Fruit fly (Drosophila melanogaster) whole organism, embryonic: ENCODE measurements around the gene CG2124.

Source experiments
- Bdp1 ChIP-seq: fragments of 200-800 bp; sonication (Bioruptor generic); optimal IDR thresholded peaks from 3 replicates; lab custom pipeline; 2016; ENCODE audit warnings: missing biosample characterization, missing genetic modification characterization
- BtbVII ChIP-seq: fragments of 200-800 bp; sonication (Bioruptor generic); optimal IDR thresholded peaks from 3 replicates; lab custom pipeline; 2017; ENCODE audit warnings: missing biosample characterization, mild to moderate bottlenecking, missing genetic modification characterization
- CG10543 ChIP-seq: fragments of 200-800 bp; sonication (Bioruptor generic); optimal IDR thresholded peaks from 3 replicates; lab custom pipeline; 2017; ENCODE audit warnings: missing biosample characterization, mild to moderate bottlenecking, missing genetic modification characterization, moderate library complexity
- CG11696 ChIP-seq: fragments of 200-800 bp; sonication (Bioruptor generic); IDR thresholded peaks from 2 replicates; pipeline ENCODE4 v1.3.6; 2022; ENCODE audit warnings: missing biosample characterization, missing genetic modification characterization
- CG12071 ChIP-seq: fragments of 200-800 bp; sonication (Bioruptor generic); optimal IDR thresholded peaks from 3 replicates; lab custom pipeline; 2018; ENCODE audit warnings: missing biosample characterization, mild to moderate bottlenecking, missing genetic modification characterization
- CG14710 ChIP-seq: fragments of 200-800 bp; sonication (Bioruptor generic); optimal IDR thresholded peaks from 3 replicates; lab custom pipeline; 2019; ENCODE audit warnings: missing biosample characterization, mild to moderate bottlenecking, missing genetic modification characterization, moderate library complexity
- CG17612 ChIP-seq: fragments of 200-800 bp; sonication (Bioruptor generic); IDR thresholded peaks from 2 replicates; pipeline ENCODE4 v1.3.6; 2022; ENCODE audit warnings: missing biosample characterization, missing genetic modification characterization
- CG1832 ChIP-seq: fragments of 200-800 bp; sonication (Bioruptor generic); optimal IDR thresholded peaks from 2 replicates; lab custom pipeline; 2017; ENCODE audit warnings: missing biosample characterization, mild to moderate bottlenecking, missing genetic modification characterization, inconsistent platforms
- CG2129 ChIP-seq: fragments of 200-800 bp; sonication (Bioruptor generic); IDR thresholded peaks from 2 replicates; pipeline ENCODE4 v1.3.6; 2022; ENCODE audit warnings: missing biosample characterization, missing genetic modification characterization; ENCODE audit not compliant: partially characterized antibody
- CG2889 ChIP-seq: fragments of 200-800 bp; sonication (Bioruptor generic); IDR thresholded peaks from 3 replicates; pipeline ENCODE4 v1.3.6; 2022; ENCODE audit warnings: missing biosample characterization, missing genetic modification characterization
- CG30020 ChIP-seq: fragments of 200-800 bp; optimal IDR thresholded peaks from 2 replicates; lab custom pipeline; 2019; ENCODE audit warnings: missing biosample characterization, mild to moderate bottlenecking, missing genetic modification characterization, moderate library complexity
- CG32532 ChIP-seq: fragments of 200-800 bp; sonication (Bioruptor generic); IDR thresholded peaks from 2 replicates; pipeline ENCODE4 v1.3.6; 2022; ENCODE audit warnings: missing biosample characterization, missing genetic modification characterization
- CG5953 ChIP-seq: fragments of 200-800 bp; sonication (Bioruptor generic); IDR thresholded peaks from 2 replicates; pipeline ENCODE4 v1.3.6; 2022; ENCODE audit warnings: missing biosample characterization, missing genetic modification characterization
- CG6175 ChIP-seq: fragments of 200-800 bp; sonication (Bioruptor generic); IDR thresholded peaks from 3 replicates; pipeline ENCODE4 v1.3.6; 2022; ENCODE audit warnings: missing biosample characterization, missing genetic modification characterization
- CG6689 ChIP-seq: fragments of 200-800 bp; sonication (Bioruptor generic); IDR thresholded peaks from 2 replicates; pipeline ENCODE4 v1.3.6; 2022; ENCODE audit warnings: missing biosample characterization, missing genetic modification characterization
- CG7357 ChIP-seq: fragments of 200-800 bp; sonication (Bioruptor generic); IDR thresholded peaks from 3 replicates; pipeline ENCODE4 v1.3.6; 2022; ENCODE audit warnings: missing biosample characterization, missing genetic modification characterization
- CG7745 ChIP-seq: fragments of 200-800 bp; sonication (Bioruptor generic); optimal IDR thresholded peaks from 2 replicates; lab custom pipeline; 2018; ENCODE audit warnings: missing biosample characterization, mild to moderate bottlenecking, missing genetic modification characterization, moderate library complexity
- CG8944 ChIP-seq: fragments of 200-800 bp; sonication (Bioruptor generic); optimal IDR thresholded peaks from 3 replicates; lab custom pipeline; 2016; ENCODE audit warnings: missing biosample characterization, missing genetic modification characterization
- CG9609 ChIP-seq: fragments of 200-800 bp; sonication (Bioruptor generic); optimal IDR thresholded peaks from 3 replicates; lab custom pipeline; 2016; ENCODE audit warnings: missing biosample characterization, missing genetic modification characterization
- CTCF ChIP-seq: fragments of 200-800 bp; sonication (Bioruptor generic); optimal IDR thresholded peaks from 2 replicates; lab custom pipeline; 2017; ENCODE audit warnings: missing biosample characterization, mild to moderate bottlenecking, missing genetic modification characterization, moderate library complexity
- CkIIα-i1 ChIP-seq: fragments of 200-800 bp; sonication (Bioruptor generic); IDR thresholded peaks from 2 replicates; pipeline ENCODE4 v1.3.6; 2022; ENCODE audit warnings: missing biosample characterization, missing genetic modification characterization
- D19A ChIP-seq: fragments of 200-800 bp; optimal IDR thresholded peaks from 3 replicates; lab custom pipeline; 2019; ENCODE audit warnings: missing biosample characterization, mild to moderate bottlenecking, missing genetic modification characterization, moderate library complexity
- Dfd ChIP-seq, 2 experiments: fragments of >200 bp; optimal IDR thresholded peaks; 2 replicates each; lab custom pipeline; 2017; ENCODE audit warnings: missing biosample characterization in 2 of 2, missing genetic modification characterization in 2 of 2
- ERR ChIP-seq: fragments of 200-800 bp; sonication (Bioruptor generic); optimal IDR thresholded peaks from 2 replicates; lab custom pipeline; 2016; ENCODE audit warnings: missing biosample characterization, missing genetic modification characterization
- HLH4C ChIP-seq: fragments of 200-800 bp; sonication (Bioruptor generic); IDR thresholded peaks from 3 replicates; pipeline ENCODE4 v1.3.6; 2022; ENCODE audit warnings: missing biosample characterization, missing genetic modification characterization; ENCODE audit not compliant: partially characterized antibody
- Hmr ChIP-seq: fragments of 200-800 bp; sonication (Bioruptor generic); optimal IDR thresholded peaks from 3 replicates; lab custom pipeline; 2017; ENCODE audit warnings: mild to moderate bottlenecking, missing biosample characterization, missing genetic modification reagents, missing genetic modification characterization
- Hr3 ChIP-seq: fragments of 200-800 bp; sonication (Bioruptor generic); optimal IDR thresholded peaks from 3 replicates; lab custom pipeline; 2016; ENCODE audit warnings: missing biosample characterization, missing genetic modification characterization
- Lpt ChIP-seq: fragments of >200 bp; optimal IDR thresholded peaks from 2 replicates; lab custom pipeline; 2018; ENCODE audit warnings: missing biosample characterization, missing genetic modification characterization
- Mad ChIP-seq: fragments of 200-800 bp; sonication (Bioruptor generic); optimal IDR thresholded peaks from 2 replicates; lab custom pipeline; 2016; ENCODE audit warnings: missing biosample characterization, missing genetic modification characterization
- Max ChIP-seq: fragments of 200-800 bp; sonication (Bioruptor generic); optimal IDR thresholded peaks from 2 replicates; lab custom pipeline; 2016; ENCODE audit warnings: missing biosample characterization, mild to moderate bottlenecking, missing genetic modification characterization
- Mes4 ChIP-seq: fragments of 200-800 bp; sonication (Bioruptor generic); optimal IDR thresholded peaks from 2 replicates; lab custom pipeline; 2016; ENCODE audit warnings: missing biosample characterization, missing genetic modification characterization
- NC2β ChIP-seq: fragments of 200-800 bp; sonication (Bioruptor generic); optimal IDR thresholded peaks from 2 replicates; lab custom pipeline; 2016; ENCODE audit warnings: missing biosample characterization, missing genetic modification characterization
- NFAT ChIP-seq: fragments of 200-800 bp; sonication (Bioruptor generic); IDR thresholded peaks from 2 replicates; pipeline ENCODE4 v1.3.6; 2022; ENCODE audit warnings: missing biosample characterization, missing genetic modification characterization
- Pdp1 ChIP-seq, 2 experiments: fragments of 200-800 bp; sonication (Bioruptor generic); optimal IDR thresholded peaks; 3 replicates each; lab custom pipeline; 2016; ENCODE audit warnings: missing biosample characterization in 2 of 2, missing genetic modification characterization in 2 of 2, mild to moderate bottlenecking in 1 of 2, moderate library complexity in 1 of 2
- Sry-δ ChIP-seq: fragments of 200-800 bp; sonication (Bioruptor generic); optimal IDR thresholded peaks from 2 replicates; lab custom pipeline; 2016; ENCODE audit warnings: missing biosample characterization, missing genetic modification characterization
- ap ChIP-seq: fragments of 200-800 bp; sonication (Bioruptor generic); IDR thresholded peaks from 2 replicates; pipeline ENCODE4 v1.3.6; 2022; ENCODE audit warnings: missing biosample characterization, missing genetic modification characterization
- ase ChIP-seq: fragments of 200-800 bp; sonication (Bioruptor generic); IDR thresholded peaks from 3 replicates; pipeline ENCODE4 v1.3.6; 2022; ENCODE audit warnings: missing biosample characterization, missing genetic modification characterization
- ato ChIP-seq: fragments of 200-800 bp; sonication (Bioruptor generic); IDR thresholded peaks from 2 replicates; pipeline ENCODE4 v1.3.6; 2022; ENCODE audit warnings: missing biosample characterization, missing genetic modification characterization; ENCODE audit not compliant: partially characterized antibody
- btn ChIP-seq: fragments of 200-800 bp; sonication (Bioruptor generic); optimal IDR thresholded peaks from 2 replicates; lab custom pipeline; 2016; ENCODE audit warnings: missing biosample characterization, missing genetic modification characterization
- disco-r ChIP-seq: fragments of 200-800 bp; sonication (Bioruptor generic); optimal IDR thresholded peaks from 2 replicates; lab custom pipeline; 2016; ENCODE audit warnings: missing biosample characterization, missing genetic modification characterization
- emc ChIP-seq: fragments of 200-800 bp; sonication (Bioruptor generic); optimal IDR thresholded peaks from 2 replicates; lab custom pipeline; 2016; ENCODE audit warnings: missing biosample characterization, missing genetic modification characterization
- en ChIP-seq: fragments of 200-800 bp; sonication (Bioruptor generic); optimal IDR thresholded peaks from 2 replicates; lab custom pipeline; 2016; ENCODE audit warnings: missing biosample characterization, missing genetic modification characterization
- exex ChIP-seq: fragments of 200-800 bp; sonication (Bioruptor generic); optimal IDR thresholded peaks from 4 replicates; lab custom pipeline; 2018; ENCODE audit warnings: missing biosample characterization, mild to moderate bottlenecking, missing genetic modification characterization, moderate library complexity
- fru ChIP-seq: fragments of >200 bp; optimal IDR thresholded peaks from 2 replicates; lab custom pipeline; 2017
- gcm ChIP-seq: fragments of 200-800 bp; sonication (Bioruptor generic); optimal IDR thresholded peaks from 2 replicates; lab custom pipeline; 2019; ENCODE audit warnings: missing biosample characterization, mild to moderate bottlenecking, missing genetic modification characterization, moderate library complexity
- hth ChIP-seq: fragments of >200 bp; optimal IDR thresholded peaks from 2 replicates; lab custom pipeline; 2017; ENCODE audit warnings: inconsistent platforms
- ken ChIP-seq: fragments of 200-800 bp; sonication (Bioruptor generic); IDR thresholded peaks from 3 replicates; pipeline ENCODE4 v1.3.6; 2022; ENCODE audit warnings: missing biosample characterization, missing genetic modification characterization
- lola ChIP-seq, 3 experiments: fragments of >200 bp in 2 of 3; fragments of 200-800 bp in 1 of 3; sonication (Bioruptor generic) in 1 of 3; optimal IDR thresholded peaks; 2 replicates each; lab custom pipeline; 2017 to 2019; ENCODE audit warnings: missing biosample characterization in 3 of 3, missing genetic modification characterization in 3 of 3, mild to moderate bottlenecking in 1 of 3, moderate library complexity in 1 of 3
- nerfin-2 ChIP-seq: fragments of 200-800 bp; sonication (Bioruptor generic); IDR thresholded peaks from 2 replicates; pipeline ENCODE4 v1.3.6; 2022; ENCODE audit warnings: missing biosample characterization, missing genetic modification characterization; ENCODE audit not compliant: partially characterized antibody
- nmo ChIP-seq: fragments of 200-800 bp; sonication (Bioruptor generic); optimal IDR thresholded peaks from 2 replicates; lab custom pipeline; 2018; ENCODE audit warnings: missing biosample characterization, mild to moderate bottlenecking, missing genetic modification characterization, moderate library complexity
- psq ChIP-seq: fragments of 200-800 bp; sonication (Bioruptor generic); optimal IDR thresholded peaks from 2 replicates; lab custom pipeline; 2017; ENCODE audit warnings: missing biosample characterization, missing genetic modification characterization
- rib ChIP-seq: fragments of 200-800 bp; sonication (Bioruptor generic); IDR thresholded peaks from 2 replicates; pipeline ENCODE4 v1.3.6; 2022; ENCODE audit warnings: missing biosample characterization, missing genetic modification characterization
- slou ChIP-seq: fragments of 200-800 bp; sonication (Bioruptor generic); optimal IDR thresholded peaks from 3 replicates; lab custom pipeline; 2016; ENCODE audit warnings: missing biosample characterization, missing genetic modification characterization
- wdn ChIP-seq: fragments of 200-800 bp; sonication (Bioruptor generic); IDR thresholded peaks from 2 replicates; pipeline ENCODE4 v1.3.6; 2022; ENCODE audit warnings: missing biosample characterization, missing genetic modification characterization

The CG2124 gene

dm6 chrX:10582064-10582463 lies 13.9 kb upstream of the CG2124 start (continued):
- TF ChIP-seq CG7745 (tag; lab: Kevin White, UChicago) (no peak), D19A (tag; lab: Kevin White, UChicago) (no peak), CG6689 (GFP tag; lab: Robert Waterston, UW) (no peak), psq (GFP tag; lab: Kevin White, UChicago) (no peak), CG5953 (GFP tag; lab: Robert Waterston, UW) (no peak), nmo (no peak), Lpt (no peak), ken (no peak), Mes4 (GFP tag; lab: Kevin White, UChicago) (peak; percentile 37), fru (lab: Kevin White, UChicago) (no peak), gcm (GFP tag; lab: Kevin White, UChicago) (peak; percentile 33), CG2129 (GFP tag; lab: Robert Waterston, UW) (no peak), ap (GFP tag; lab: Robert Waterston, UW) (no peak), disco-r (GFP tag; lab: Kevin White, UChicago) (no peak), CG14710 (tag; lab: Kevin White, UChicago) (peak; percentile 19), NC2β (GFP tag; lab: Kevin White, UChicago) (no peak), Dfd (GFP tag; optimal IDR thresholded peaks at IDR 0.05; lab: Kevin White, UChicago) (no peak), Hmr (peak; percentile 29), CG8944 (GFP tag; lab: Kevin White, UChicago) (no peak), hth (lab: Kevin White, UChicago) (no peak), rib (GFP tag; lab: Robert Waterston, UW) (no peak), slou (no peak), CG30020 (tag; lab: Kevin White, UChicago) (no peak), BtbVII (GFP tag; lab: Kevin White, UChicago) (no peak), CG12071 (GFP tag; lab: Kevin White, UChicago) (peak; percentile 53), nerfin-2 (GFP tag; lab: Robert Waterston, UW) (no peak), Bdp1 (GFP tag; lab: Kevin White, UChicago) (no peak), CG7357 (GFP tag; lab: Robert Waterston, UW) (no peak), ase (GFP tag; lab: Robert Waterston, UW) (no peak), CG32532 (GFP tag; lab: Robert Waterston, UW) (no peak), Pdp1 (GFP tag; optimal IDR thresholded peaks at IDR 0.05; lab: Kevin White, UChicago) (no peak), CTCF (no peak), CG11696 (GFP tag; lab: Robert Waterston, UW) (no peak), btn (GFP tag; lab: Kevin White, UChicago) (peak; percentile 14), HLH4C (GFP tag; lab: Robert Waterston, UW) (no peak), Sry-δ (GFP tag; lab: Kevin White, UChicago) (no peak), Max (no peak), emc (GFP tag; lab: Kevin White, UChicago) (no peak), CG9609 (no peak), ERR (GFP tag; lab: Kevin White, UChicago) (no peak), lola (GFP tag; optimal IDR thresholded peaks at IDR 0.05; lab: Kevin White, UChicago) (peak in 1 of 3 experiments; percentile 22), wdn (GFP tag; lab: Robert Waterston, UW) (no peak), ato (no peak), Hr3 (GFP tag; lab: Kevin White, UChicago) (no peak), CG6175 (GFP tag; lab: Robert Waterston, UW) (no peak), en (GFP tag; lab: Kevin White, UChicago) (no peak), CkIIα-i1 (GFP tag; lab: Robert Waterston, UW) (no peak), CG17612 (GFP tag; lab: Robert Waterston, UW) (no peak), CG2889 (no peak), exex (tag; lab: Kevin White, UChicago) (no peak), CG10543 (GFP tag; lab: Kevin White, UChicago) (no peak), NFAT (no peak), CG1832 (GFP tag; lab: Kevin White, UChicago) (no peak), Mad (GFP tag; lab: Kevin White, UChicago) (no peak)
